Worm (Caenorhabditis elegans) whole organism, young adult: ENCODE data around the gene Y51A2D.18.

Experiments used
- gei-17 ChIP-seq: fragments of 200-800 bp; sonication (Bioruptor generic); optimal IDR thresholded peaks from 2 replicates; lab custom pipeline; 2018; ENCODE audit warnings: mild to moderate bottlenecking, missing genetic modification characterization, missing compliant biosample characterization
- hlh-12 ChIP-seq: sonication (generic microtip); optimal IDR thresholded peaks from 2 replicates; lab custom pipeline; 2016; ENCODE audit warnings: missing genetic modification characterization, missing compliant biosample characterization
- nhr-120 ChIP-seq: fragments of 200-800 bp; sonication (Bioruptor generic); IDR thresholded peaks from 2 replicates; pipeline ENCODE4 v1.3.6; 2022; ENCODE audit warnings: missing genetic modification characterization, missing compliant biosample characterization
- rec-8 ChIP-seq, 2 experiments: sonication (generic microtip); optimal IDR thresholded peaks; 2 replicates each; lab custom pipeline; 2016; ENCODE audit warnings: mild to moderate bottlenecking in 2 of 2, missing genetic modification characterization in 2 of 2, missing genetic modification reagents in 2 of 2, missing genotype in 2 of 2, missing biosample characterization in 1 of 2, missing compliant biosample characterization in 1 of 2, moderate library complexity in 1 of 2
- somi-1 ChIP-seq: fragments of 200-800 bp; sonication (Bioruptor generic); optimal IDR thresholded peaks from 2 replicates; lab custom pipeline; 2018; ENCODE audit warnings: mild to moderate bottlenecking, missing genetic modification characterization, missing compliant biosample characterization
- unc-62 ChIP-seq: fragments of 150-350 bp; optimal IDR thresholded peaks from 2 replicates; lab custom pipeline; 2014; ENCODE audit warnings: missing biosample characterization, missing genetic modification reagents, missing genetic modification characterization
- ztf-22 ChIP-seq: fragments of 200-800 bp; sonication (Bioruptor generic); optimal IDR thresholded peaks from 2 replicates; lab custom pipeline; 2018; ENCODE audit warnings: mild to moderate bottlenecking, missing genetic modification characterization, moderate library complexity, missing compliant biosample characterization

DNA sequence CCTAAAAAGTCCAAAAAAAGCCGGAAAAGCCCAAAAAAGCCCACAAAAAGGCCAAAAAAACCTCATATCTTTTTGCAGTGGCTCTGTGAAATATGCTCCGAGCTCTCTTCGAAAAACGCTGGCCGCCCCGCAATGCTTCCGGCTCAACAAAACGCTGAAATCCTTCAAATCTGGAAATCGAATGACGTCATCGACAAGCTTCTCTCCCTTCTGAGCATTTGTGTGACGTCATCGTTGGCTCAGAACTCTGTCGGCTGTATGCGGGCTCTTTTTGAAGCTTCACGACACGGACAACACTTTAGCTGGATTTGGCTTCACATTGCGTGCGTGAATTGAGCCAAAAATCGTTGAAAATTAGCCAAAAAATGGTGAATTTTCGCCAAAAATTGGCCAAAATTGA is 49.0 kb upstream of the Y51A2D.18 start:
- TF ChIP-seq unc-62 (GFP tag; lab: Kevin White, UChicago) (no peak), somi-1 (GFP tag; lab: Kevin White, UChicago) (no peak), hlh-12 (no peak), gei-17 (GFP tag; lab: Kevin White, UChicago) (no peak), rec-8 (tag; optimal IDR thresholded peaks at IDR 0.05; lab: Kevin White, UChicago) (no peak), nhr-120 (no peak), ztf-22 (no peak)
